Fruit fly (Drosophila melanogaster) whole organism, embryonic: Measurements from ENCODE around the gene CG44001.

Source experiments
- Adf1 ChIP-seq: fragments of 200-800 bp; sonication (Bioruptor generic); IDR thresholded peaks from 2 replicates; pipeline ENCODE4 v1.3.6; 2022; ENCODE audit warnings: missing biosample characterization, missing genetic modification characterization
- Asciz ChIP-seq: fragments of 200-800 bp; sonication (Bioruptor generic); optimal IDR thresholded peaks from 2 replicates; lab custom pipeline; 2017; ENCODE audit warnings: missing biosample characterization, mild to moderate bottlenecking, missing genetic modification characterization, missing genetic modification reagents
- BEAF-32 ChIP-seq: fragments of 200-800 bp; sonication (Bioruptor generic); optimal IDR thresholded peaks from 3 replicates; lab custom pipeline; 2017; ENCODE audit warnings: missing biosample characterization, missing genetic modification characterization, mild to moderate bottlenecking, moderate library complexity, missing genetic modification reagents
- Blimp-1 ChIP-seq: fragments of 200-800 bp; sonication (Bioruptor generic); optimal IDR thresholded peaks from 3 replicates; lab custom pipeline; 2018; ENCODE audit warnings: missing biosample characterization, missing genetic modification characterization, mild to moderate bottlenecking, moderate library complexity, missing genetic modification reagents
- CG10274 ChIP-seq: fragments of 200-800 bp; sonication (Bioruptor generic); optimal IDR thresholded peaks from 3 replicates; lab custom pipeline; 2017; ENCODE audit warnings: missing biosample characterization, mild to moderate bottlenecking, missing genetic modification characterization
- CG11723 ChIP-seq: fragments of 200-800 bp; sonication (Bioruptor generic); optimal IDR thresholded peaks from 2 replicates; lab custom pipeline; 2017; ENCODE audit warnings: missing biosample characterization, mild to moderate bottlenecking, missing genetic modification characterization
- CG12071 ChIP-seq: fragments of 200-800 bp; sonication (Bioruptor generic); optimal IDR thresholded peaks from 3 replicates; lab custom pipeline; 2018; ENCODE audit warnings: missing biosample characterization, mild to moderate bottlenecking, missing genetic modification characterization
- CG12155 ChIP-seq: fragments of 200-800 bp; sonication (Bioruptor generic); optimal IDR thresholded peaks from 3 replicates; lab custom pipeline; 2016; ENCODE audit warnings: missing biosample characterization, missing genetic modification characterization
- CG12236 ChIP-seq: fragments of 200-800 bp; sonication (Bioruptor generic); optimal IDR thresholded peaks from 2 replicates; lab custom pipeline; 2016; ENCODE audit warnings: missing biosample characterization, missing genetic modification characterization
- CG1233 ChIP-seq: fragments of 200-800 bp; sonication (Bioruptor generic); optimal IDR thresholded peaks from 4 replicates; lab custom pipeline; 2018; ENCODE audit warnings: missing biosample characterization, mild to moderate bottlenecking, missing genetic modification characterization
- CG12769 ChIP-seq: fragments of 200-800 bp; sonication (Bioruptor generic); optimal IDR thresholded peaks from 2 replicates; lab custom pipeline; 2019; ENCODE audit warnings: missing biosample characterization, mild to moderate bottlenecking, missing genetic modification characterization, moderate library complexity
- CG13123 ChIP-seq: fragments of 200-800 bp; sonication (Bioruptor generic); optimal IDR thresholded peaks from 2 replicates; lab custom pipeline; 2016; ENCODE audit warnings: missing biosample characterization, missing genetic modification characterization
- CG13775 ChIP-seq: fragments of 200-800 bp; sonication (Bioruptor generic); optimal IDR thresholded peaks from 3 replicates; lab custom pipeline; 2017; ENCODE audit warnings: missing biosample characterization, mild to moderate bottlenecking, missing genetic modification characterization
- CG14014 ChIP-seq: fragments of 200-800 bp; sonication (Bioruptor generic); IDR thresholded peaks from 2 replicates; pipeline ENCODE4 v1.3.6; 2022; ENCODE audit warnings: missing biosample characterization, missing genetic modification characterization
- CG17361 ChIP-seq: fragments of 200-800 bp; sonication (Bioruptor generic); IDR thresholded peaks from 3 replicates; pipeline ENCODE4 v1.3.6; 2022; ENCODE audit warnings: missing biosample characterization, missing genetic modification characterization
- CG18262 ChIP-seq: fragments of 200-800 bp; optimal IDR thresholded peaks from 3 replicates; lab custom pipeline; 2019; ENCODE audit warnings: missing biosample characterization, mild to moderate bottlenecking, missing genetic modification characterization, moderate library complexity
- CG2199 ChIP-seq: fragments of 200-800 bp; sonication (Bioruptor generic); IDR thresholded peaks from 3 replicates; pipeline ENCODE4 v1.3.6; 2022; ENCODE audit warnings: missing biosample characterization, missing genetic modification characterization
- CG2678 ChIP-seq: fragments of 200-800 bp; sonication (Bioruptor generic); optimal IDR thresholded peaks from 3 replicates; lab custom pipeline; 2019; ENCODE audit warnings: missing biosample characterization, mild to moderate bottlenecking, missing genetic modification characterization, moderate library complexity
- CG32532 ChIP-seq: fragments of 200-800 bp; sonication (Bioruptor generic); IDR thresholded peaks from 2 replicates; pipeline ENCODE4 v1.3.6; 2022; ENCODE audit warnings: missing biosample characterization, missing genetic modification characterization
- CG4282 ChIP-seq: fragments of 200-800 bp; sonication (Bioruptor generic); optimal IDR thresholded peaks from 2 replicates; lab custom pipeline; 2016; ENCODE audit warnings: missing biosample characterization, missing genetic modification characterization
- CG4404 ChIP-seq: fragments of 200-800 bp; sonication (Bioruptor generic); IDR thresholded peaks from 2 replicates; pipeline ENCODE4 v1.3.6; 2022; ENCODE audit warnings: missing biosample characterization, missing genetic modification characterization
- CG4424 ChIP-seq: fragments of 200-800 bp; sonication (Bioruptor generic); optimal IDR thresholded peaks from 3 replicates; lab custom pipeline; 2016; ENCODE audit warnings: missing biosample characterization, missing genetic modification characterization
- CG9932 ChIP-seq: fragments of 200-800 bp; sonication (Bioruptor generic); IDR thresholded peaks from 2 replicates; pipeline ENCODE4 v1.3.6; 2022; ENCODE audit warnings: missing biosample characterization, missing genetic modification characterization
- CTCF ChIP-seq: fragments of 200-800 bp; sonication (Bioruptor generic); optimal IDR thresholded peaks from 2 replicates; lab custom pipeline; 2017; ENCODE audit warnings: missing biosample characterization, mild to moderate bottlenecking, missing genetic modification characterization, moderate library complexity
- Chrac-16 ChIP-seq: fragments of 200-800 bp; sonication (Bioruptor generic); optimal IDR thresholded peaks from 3 replicates; lab custom pipeline; 2016; ENCODE audit warnings: missing biosample characterization, missing genetic modification characterization
- Dek ChIP-seq: fragments of 200-800 bp; sonication (Bioruptor generic); optimal IDR thresholded peaks from 3 replicates; lab custom pipeline; 2019; ENCODE audit warnings: missing biosample characterization, mild to moderate bottlenecking, missing genetic modification characterization, moderate library complexity
- Doc2 ChIP-seq: fragments of 200-800 bp; sonication (Bioruptor generic); IDR thresholded peaks from 2 replicates; pipeline ENCODE4 v1.3.6; 2022; ENCODE audit warnings: missing biosample characterization, missing genetic modification characterization
- Drgx ChIP-seq: fragments of 200-800 bp; sonication (Bioruptor generic); IDR thresholded peaks from 2 replicates; pipeline ENCODE4 v1.3.6; 2022; ENCODE audit warnings: missing biosample characterization, missing genetic modification characterization
- Hey ChIP-seq: fragments of 200-800 bp; sonication (Bioruptor generic); optimal IDR thresholded peaks from 3 replicates; lab custom pipeline; 2018; ENCODE audit warnings: missing biosample characterization, mild to moderate bottlenecking, missing genetic modification characterization
- Hr51 ChIP-seq, 2 experiments: fragments of 200-800 bp; sonication (Bioruptor generic); optimal IDR thresholded peaks; 2 replicates in 1 of 2; 3 replicates in 1 of 2; lab custom pipeline; 2016 to 2018; ENCODE audit warnings: missing biosample characterization in 2 of 2, missing genetic modification characterization in 2 of 2, mild to moderate bottlenecking in 1 of 2, moderate library complexity in 1 of 2
- Meics ChIP-seq: fragments of 200-800 bp; sonication (Bioruptor generic); optimal IDR thresholded peaks from 2 replicates; lab custom pipeline; 2017; ENCODE audit warnings: missing biosample characterization, mild to moderate bottlenecking, missing genetic modification characterization
- Rx ChIP-seq: fragments of 200-800 bp; sonication (Bioruptor generic); IDR thresholded peaks from 2 replicates; pipeline ENCODE4 v1.3.6; 2022; ENCODE audit warnings: missing biosample characterization, missing genetic modification characterization
- Six4 ChIP-seq: fragments of 200-800 bp; sonication (Bioruptor generic); optimal IDR thresholded peaks from 2 replicates; lab custom pipeline; 2016; ENCODE audit warnings: missing biosample characterization, missing genetic modification characterization
- Sry-β ChIP-seq: fragments of 200-800 bp; sonication (Bioruptor generic); optimal IDR thresholded peaks from 2 replicates; lab custom pipeline; 2018; ENCODE audit warnings: missing biosample characterization, mild to moderate bottlenecking, missing genetic modification characterization, moderate library complexity
- Usf ChIP-seq: fragments of 200-800 bp; sonication (Bioruptor generic); optimal IDR thresholded peaks from 2 replicates; lab custom pipeline; 2017; ENCODE audit warnings: missing genotype, missing biosample characterization, missing genetic modification characterization
- aop ChIP-seq: fragments of 200-800 bp; sonication (Bioruptor generic); IDR thresholded peaks from 2 replicates; pipeline ENCODE4 v1.3.6; 2022; ENCODE audit warnings: missing biosample characterization, missing genetic modification characterization
- ato ChIP-seq: fragments of 200-800 bp; sonication (Bioruptor generic); IDR thresholded peaks from 2 replicates; pipeline ENCODE4 v1.3.6; 2022; ENCODE audit warnings: missing biosample characterization, missing genetic modification characterization; ENCODE audit not compliant: partially characterized antibody
- az2 ChIP-seq: fragments of 200-800 bp; sonication (Bioruptor generic); optimal IDR thresholded peaks from 3 replicates; lab custom pipeline; 2016; ENCODE audit warnings: missing biosample characterization, missing genetic modification characterization
- bcd ChIP-seq: fragments of 200-800 bp; sonication (Bioruptor generic); optimal IDR thresholded peaks from 2 replicates; lab custom pipeline; 2017; ENCODE audit warnings: missing biosample characterization, mild to moderate bottlenecking, missing genetic modification characterization
- bigmax ChIP-seq: fragments of 200-800 bp; sonication (Bioruptor generic); optimal IDR thresholded peaks from 2 replicates; lab custom pipeline; 2018; ENCODE audit warnings: missing biosample characterization, mild to moderate bottlenecking, missing genetic modification characterization
- br ChIP-seq: fragments of >200 bp; optimal IDR thresholded peaks from 2 replicates; lab custom pipeline; 2017
- ems ChIP-seq: fragments of 200-800 bp; sonication (Bioruptor generic); optimal IDR thresholded peaks from 3 replicates; lab custom pipeline; 2016; ENCODE audit warnings: missing biosample characterization, missing genetic modification characterization
- exex ChIP-seq: fragments of 200-800 bp; sonication (Bioruptor generic); optimal IDR thresholded peaks from 4 replicates; lab custom pipeline; 2018; ENCODE audit warnings: missing biosample characterization, mild to moderate bottlenecking, missing genetic modification characterization, moderate library complexity
- ham ChIP-seq: fragments of 200-800 bp; sonication (Bioruptor generic); IDR thresholded peaks from 2 replicates; pipeline ENCODE4 v1.3.6; 2022; ENCODE audit warnings: missing biosample characterization, missing genetic modification characterization
- mam ChIP-seq: fragments of 200-800 bp; sonication (Bioruptor generic); optimal IDR thresholded peaks from 3 replicates; lab custom pipeline; 2016; ENCODE audit warnings: missing biosample characterization, missing genetic modification characterization
- run ChIP-seq: fragments of 200-800 bp; sonication (Bioruptor generic); optimal IDR thresholded peaks from 3 replicates; lab custom pipeline; 2018; ENCODE audit warnings: missing biosample characterization, mild to moderate bottlenecking, missing genetic modification characterization
- seq ChIP-seq: fragments of 200-800 bp; sonication (Bioruptor generic); IDR thresholded peaks from 2 replicates; pipeline ENCODE4 v1.3.6; 2022; ENCODE audit warnings: missing biosample characterization, missing genetic modification characterization
- tna ChIP-seq: fragments of 200-800 bp; sonication (Bioruptor generic); IDR thresholded peaks from 2 replicates; pipeline ENCODE4 v1.3.6; 2022; ENCODE audit warnings: missing biosample characterization, missing genetic modification characterization; ENCODE audit not compliant: partially characterized antibody
- twi ChIP-seq: fragments of 200-800 bp; optimal IDR thresholded peaks from 2 replicates; lab custom pipeline; 2019; ENCODE audit warnings: missing biosample characterization, mild to moderate bottlenecking, missing genetic modification characterization, moderate library complexity
- unc-4 ChIP-seq: fragments of 200-800 bp; sonication (Bioruptor generic); IDR thresholded peaks from 2 replicates; pipeline ENCODE4 v1.3.6; 2022; ENCODE audit warnings: missing biosample characterization, missing genetic modification characterization; ENCODE audit not compliant: partially characterized antibody
- vfl ChIP-seq: fragments of 200-800 bp; sonication (Bioruptor generic); optimal IDR thresholded peaks from 2 replicates; lab custom pipeline; 2016; ENCODE audit warnings: missing biosample characterization, missing genetic modification characterization
- yki ChIP-seq: fragments of >200 bp; optimal IDR thresholded peaks from 3 replicates; lab custom pipeline; 2018

CG44001 gene

DNA sequence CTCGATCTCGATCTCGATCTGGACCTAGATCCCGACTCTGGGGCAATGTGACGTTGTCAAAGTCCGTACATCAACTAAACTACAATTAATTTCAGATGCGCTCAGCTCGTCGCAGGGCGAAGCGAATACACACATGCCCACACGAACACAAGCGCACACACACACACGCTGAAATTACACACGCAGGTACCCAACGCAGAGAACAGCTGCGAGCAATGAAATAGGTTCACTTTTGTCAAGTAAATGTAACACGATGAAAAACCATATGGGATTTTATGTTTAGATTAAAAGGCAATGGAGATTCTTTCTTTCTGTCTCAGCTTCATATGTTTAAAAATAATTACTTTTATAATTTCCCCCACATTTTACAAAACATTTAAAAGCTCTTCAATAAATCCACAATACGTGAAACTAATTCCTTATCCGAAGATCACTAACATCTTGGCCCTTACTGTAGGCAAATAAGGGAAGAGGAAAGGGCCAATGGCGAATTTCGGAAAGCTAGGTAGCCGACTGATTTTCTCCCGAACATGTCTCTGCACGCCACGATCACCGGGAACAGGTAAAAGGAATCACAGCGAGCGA, 42.7 kb upstream of the CG44001 start (continued):
- peak; percentile 38 for TF ChIP-seq CG10274
- TF ChIP-seq unc-4 (GFP tag; lab: Robert Waterston, UW), result no peak
- TF ChIP-seq CG9932 (GFP tag; lab: Robert Waterston, UW), result peak; percentile 78
- TF ChIP-seq mam (GFP tag; lab: Kevin White, UChicago), result peak; percentile 70
- peak; percentile 86 for TF ChIP-seq CG1233 (GFP tag; lab: Kevin White, UChicago)
- TF ChIP-seq twi (tag; lab: Kevin White, UChicago), result peak; percentile 89
- peak; percentile 59 for TF ChIP-seq CG12071 (GFP tag; lab: Kevin White, UChicago)
- TF ChIP-seq Hr51 (GFP tag; optimal IDR thresholded peaks at IDR 0.05; lab: Kevin White, UChicago), result peak; percentile 23 to 87
- peak; percentile 33 for TF ChIP-seq exex (tag; lab: Kevin White, UChicago)
- no peak for TF ChIP-seq bigmax (GFP tag; lab: Kevin White, UChicago)
- peak; percentile 80 for TF ChIP-seq bcd (GFP tag; lab: Kevin White, UChicago)
- TF ChIP-seq br (lab: Kevin White, UChicago), result no peak
- TF ChIP-seq Meics (GFP tag; lab: Kevin White, UChicago), result peak; percentile 82
- TF ChIP-seq Sry-β (GFP tag; lab: Kevin White, UChicago), result no peak
- TF ChIP-seq yki (lab: Kevin White, UChicago), result peak; percentile 68
- TF ChIP-seq CG18262 (tag; lab: Kevin White, UChicago), result peak; percentile 94
- peak; percentile 75 for TF ChIP-seq CG12155
- TF ChIP-seq CG2678 (tag; lab: Kevin White, UChicago), result peak; percentile 90
- TF ChIP-seq CTCF (GFP tag; lab: Kevin White, UChicago), result peak; percentile 20
- TF ChIP-seq ato (GFP tag; lab: Robert Waterston, UW), result no peak
- no peak for TF ChIP-seq Doc2 (GFP tag; lab: Robert Waterston, UW)
- no peak for TF ChIP-seq ham
- no peak for TF ChIP-seq tna (GFP tag; lab: Robert Waterston, UW)
- peak; percentile 71 for TF ChIP-seq Six4 (GFP tag; lab: Kevin White, UChicago)
- peak; percentile 64 for TF ChIP-seq Usf
- peak; percentile 75 for TF ChIP-seq CG4424 (GFP tag; lab: Kevin White, UChicago)
- TF ChIP-seq CG17361 (GFP tag; lab: Robert Waterston, UW), result peak; percentile 84
- TF ChIP-seq CG32532 (GFP tag; lab: Robert Waterston, UW), result peak; percentile 84
- TF ChIP-seq CG12236, result peak; percentile 63
- peak; percentile 59 for TF ChIP-seq Asciz
- peak; percentile 51 for TF ChIP-seq Adf1
- peak; percentile 41 for TF ChIP-seq CG13123
- peak; percentile 87 for TF ChIP-seq vfl (GFP tag; lab: Kevin White, UChicago)
- TF ChIP-seq aop, result no peak; the same call in 1 of the 2 replicates
- TF ChIP-seq Rx (GFP tag; lab: Robert Waterston, UW), result peak; percentile 70
- no peak for TF ChIP-seq CG4282 (GFP tag; lab: Kevin White, UChicago)
- TF ChIP-seq CG13775 (GFP tag; lab: Kevin White, UChicago), result peak; percentile 80
- peak; percentile 17 for TF ChIP-seq Hey (tag; lab: Kevin White, UChicago)
- TF ChIP-seq BEAF-32 (GFP tag; lab: Kevin White, UChicago), result no peak
- TF ChIP-seq run, result peak; percentile 27
- TF ChIP-seq CG11723 (GFP tag; lab: Kevin White, UChicago), result peak; percentile 63
- peak; percentile 89 for TF ChIP-seq Dek (tag; lab: Kevin White, UChicago)
- TF ChIP-seq az2, result peak; percentile 77
- TF ChIP-seq Blimp-1 (GFP tag; lab: Kevin White, UChicago), result peak; percentile 73
- peak; percentile 78 for TF ChIP-seq seq (GFP tag; lab: Robert Waterston, UW)
- no peak for TF ChIP-seq CG12769 (tag; lab: Kevin White, UChicago)
- TF ChIP-seq ems (GFP tag; lab: Kevin White, UChicago), result peak; percentile 59
- peak; percentile 81 for TF ChIP-seq CG4404 (GFP tag; lab: Robert Waterston, UW)
- peak; percentile 80 for TF ChIP-seq Chrac-16 (GFP tag; lab: Kevin White, UChicago)
- TF ChIP-seq Drgx (GFP tag; lab: Robert Waterston, UW), result peak; percentile 75
- TF ChIP-seq CG2199 (GFP tag; lab: Robert Waterston, UW), result peak; percentile 7; the same call in 1 of the 3 replicates
- peak; percentile 78 for TF ChIP-seq CG14014 (GFP tag; lab: Robert Waterston, UW)
